Worm (Caenorhabditis elegans) whole organism, L1 larva: ENCODE data around the gene F02C12.1.

Source experiments
- C16A3.4 ChIP-seq: fragments of 150-350 bp; optimal IDR thresholded peaks from 2 replicates; lab custom pipeline; 2014; ENCODE audit warnings: missing biosample characterization, missing genetic modification characterization
- C34B4.2 ChIP-seq: sonication (generic microtip); optimal IDR thresholded peaks from 2 replicates; lab custom pipeline; 2017; ENCODE audit warnings: mild to moderate bottlenecking, missing genetic modification characterization, missing compliant biosample characterization
- F16B12.6 ChIP-seq: fragments of 150-350 bp; optimal IDR thresholded peaks from 2 replicates; lab custom pipeline; 2014; ENCODE audit warnings: missing biosample characterization, missing genetic modification characterization
- Y116A8C.19 ChIP-seq: sonication (generic microtip); optimal IDR thresholded peaks from 2 replicates; lab custom pipeline; 2016; ENCODE audit warnings: missing compliant biosample characterization, missing genetic modification characterization, borderline replicate concordance
- ama-1 ChIP-seq: fragments of 150-350 bp; optimal IDR thresholded peaks from 2 replicates; lab custom pipeline; 2014
- blmp-1 ChIP-seq: fragments of 150-350 bp; optimal IDR thresholded peaks from 2 replicates; lab custom pipeline; 2014; ENCODE audit warnings: missing biosample characterization, missing genetic modification characterization
- ces-1 ChIP-seq: fragments of 150-350 bp; optimal IDR thresholded peaks from 2 replicates; lab custom pipeline; 2014; ENCODE audit warnings: missing biosample characterization, missing genetic modification reagents, missing genetic modification characterization
- dsc-1 ChIP-seq: sonication (generic microtip); optimal IDR thresholded peaks from 2 replicates; lab custom pipeline; 2016; ENCODE audit warnings: mild to moderate bottlenecking, missing genetic modification characterization, missing compliant biosample characterization
- efl-1 ChIP-seq, 4 experiments: fragments of 150-350 bp; optimal IDR thresholded peaks in 3 of 4; peaks in 1 of 4; 1 replicate in 1 of 4; 2 replicates in 3 of 4; lab custom pipeline; 2014; ENCODE audit warnings: missing biosample characterization in 2 of 4, missing genetic modification characterization in 2 of 4, missing genetic modification reagents in 2 of 4
- efl-3 ChIP-seq: fragments of 200-800 bp; sonication (Bioruptor generic); optimal IDR thresholded peaks from 2 replicates; lab custom pipeline; 2018; ENCODE audit warnings: mild to moderate bottlenecking, missing genetic modification characterization, missing compliant biosample characterization
- egl-27 ChIP-seq, 2 experiments: fragments of 150-350 bp in 1 of 2; sonication (generic microtip); optimal IDR thresholded peaks; 3 replicates each; lab custom pipeline; 2017 to 2018; ENCODE audit warnings: missing biosample characterization in 2 of 2, missing genetic modification characterization in 2 of 2, missing genetic modification reagents in 2 of 2
- elt-2 ChIP-seq: sonication (generic microtip); optimal IDR thresholded peaks from 2 replicates; lab custom pipeline; 2016; ENCODE audit warnings: missing genetic modification characterization, mild to moderate bottlenecking, inconsistent platforms, missing compliant biosample characterization, missing genetic modification reagents
- elt-3 ChIP-seq, 6 experiments: fragments of 150-350 bp in 1 of 6; sonication (generic microtip); optimal IDR thresholded peaks; 2 replicates each; lab custom pipeline; 2017 to 2018; ENCODE audit warnings: missing biosample characterization in 6 of 6, missing genetic modification characterization in 6 of 6, inconsistent platforms in 1 of 6
- fkh-4 ChIP-seq: sonication (generic microtip); optimal IDR thresholded peaks from 2 replicates; lab custom pipeline; 2016; ENCODE audit warnings: missing compliant biosample characterization, missing genetic modification characterization, borderline replicate concordance
- fos-1 ChIP-seq: fragments of 150-350 bp; optimal IDR thresholded peaks from 2 replicates; lab custom pipeline; 2014; ENCODE audit warnings: missing biosample characterization, missing genetic modification characterization
- hlh-17 ChIP-seq: fragments of 200-800 bp; sonication (Bioruptor generic); optimal IDR thresholded peaks from 2 replicates; lab custom pipeline; 2018; ENCODE audit warnings: missing genetic modification characterization, mild to moderate bottlenecking, missing compliant biosample characterization, moderate library complexity, borderline replicate concordance
- hlh-4 ChIP-seq: sonication (generic microtip); optimal IDR thresholded peaks from 2 replicates; lab custom pipeline; 2016; ENCODE audit warnings: mild to moderate bottlenecking, missing genetic modification characterization, missing compliant biosample characterization
- hpl-2 ChIP-seq: fragments of 150-350 bp; optimal IDR thresholded peaks from 2 replicates; lab custom pipeline; 2014; ENCODE audit warnings: missing biosample characterization, missing genetic modification reagents, missing genetic modification characterization
- irx-1 ChIP-seq: sonication (generic microtip); optimal IDR thresholded peaks from 2 replicates; lab custom pipeline; 2016; ENCODE audit warnings: missing genetic modification characterization, missing compliant biosample characterization
- jun-1 ChIP-seq: fragments of 150-350 bp; optimal IDR thresholded peaks from 2 replicates; lab custom pipeline; 2014; ENCODE audit warnings: missing biosample characterization, missing genetic modification reagents, missing genetic modification characterization
- lin-13 ChIP-seq: fragments of 150-350 bp; optimal IDR thresholded peaks from 2 replicates; lab custom pipeline; 2014; ENCODE audit warnings: missing biosample characterization, missing genetic modification reagents, missing genetic modification characterization
- lin-14 ChIP-seq: fragments of 200-800 bp; sonication (Bioruptor generic); optimal IDR thresholded peaks from 2 replicates; lab custom pipeline; 2018; ENCODE audit warnings: mild to moderate bottlenecking, missing genetic modification characterization, moderate library complexity, missing compliant biosample characterization
- lin-35 ChIP-seq, 2 experiments: fragments of 150-350 bp; optimal IDR thresholded peaks; 2 replicates each; lab custom pipeline; 2014; ENCODE audit warnings: missing biosample characterization in 2 of 2, missing genetic modification characterization in 2 of 2, missing genetic modification reagents in 2 of 2
- lin-39 ChIP-seq: fragments of 150-350 bp; optimal IDR thresholded peaks from 2 replicates; lab custom pipeline; 2014; ENCODE audit warnings: missing biosample characterization, missing genetic modification reagents, missing genetic modification characterization
- lir-3 ChIP-seq: sonication (generic microtip); optimal IDR thresholded peaks from 2 replicates; lab custom pipeline; 2016; ENCODE audit warnings: mild to moderate bottlenecking, missing genetic modification characterization, moderate library complexity, missing compliant biosample characterization; ENCODE audit not compliant: poor library complexity
- mab-9 ChIP-seq: fragments of 200-800 bp; sonication (Bioruptor generic); IDR thresholded peaks from 2 replicates; pipeline ENCODE4 v1.3.6; 2022; ENCODE audit warnings: missing genetic modification reagents, missing genetic modification characterization, missing compliant biosample characterization
- mef-2 ChIP-seq: fragments of 150-350 bp; optimal IDR thresholded peaks from 2 replicates; lab custom pipeline; 2014; ENCODE audit warnings: missing biosample characterization, missing genetic modification characterization
- nhr-12 ChIP-seq: sonication (generic microtip); optimal IDR thresholded peaks from 2 replicates; lab custom pipeline; 2017; ENCODE audit warnings: missing biosample characterization, missing genetic modification characterization
- nhr-20 ChIP-seq: sonication (generic microtip); optimal IDR thresholded peaks from 2 replicates; lab custom pipeline; 2016; ENCODE audit warnings: mild to moderate bottlenecking, missing genetic modification characterization, missing compliant biosample characterization
- nhr-28 ChIP-seq: fragments of 150-350 bp; optimal IDR thresholded peaks from 2 replicates; lab custom pipeline; 2014; ENCODE audit warnings: missing biosample characterization, missing genetic modification characterization
- nhr-47 ChIP-seq: sonication (generic microtip); optimal IDR thresholded peaks from 2 replicates; lab custom pipeline; 2016; ENCODE audit warnings: mild to moderate bottlenecking, missing genetic modification characterization, moderate library complexity, missing compliant biosample characterization
- nhr-71 ChIP-seq: sonication (generic microtip); optimal IDR thresholded peaks from 2 replicates; lab custom pipeline; 2016; ENCODE audit warnings: mild to moderate bottlenecking, missing genetic modification characterization, moderate library complexity, missing compliant biosample characterization
- nhr-77 ChIP-seq: fragments of 150-350 bp; optimal IDR thresholded peaks from 2 replicates; lab custom pipeline; 2014; ENCODE audit warnings: missing biosample characterization, missing genetic modification characterization
- nhr-85 ChIP-seq: sonication (generic microtip); peaks from one replicate; lab custom pipeline; 2016; ENCODE audit warnings: missing genetic modification characterization, inconsistent platforms, missing compliant biosample characterization
- nhr-90 ChIP-seq: sonication (generic microtip); optimal IDR thresholded peaks from 2 replicates; lab custom pipeline; 2016; ENCODE audit warnings: mild to moderate bottlenecking, missing genetic modification characterization, missing compliant biosample characterization; ENCODE audit not compliant: poor library complexity
- pqm-1 ChIP-seq: sonication (generic microtip); optimal IDR thresholded peaks from 3 replicates; lab custom pipeline; 2017; ENCODE audit warnings: missing biosample characterization, missing genetic modification characterization
- snpc-4 ChIP-seq: fragments of 150-350 bp; optimal IDR thresholded peaks from 2 replicates; lab custom pipeline; 2014; ENCODE audit warnings: missing biosample characterization, missing genetic modification characterization
- sox-4 ChIP-seq: sonication (generic microtip); optimal IDR thresholded peaks from 2 replicates; lab custom pipeline; 2016; ENCODE audit warnings: missing genetic modification characterization, missing compliant biosample characterization
- sptf-1 ChIP-seq: fragments of 150-350 bp; optimal IDR thresholded peaks from 2 replicates; lab custom pipeline; 2014; ENCODE audit warnings: missing biosample characterization, missing genetic modification characterization
- sup-37 ChIP-seq: fragments of 200-800 bp; sonication (Bioruptor generic); optimal IDR thresholded peaks from 2 replicates; lab custom pipeline; 2018; ENCODE audit warnings: mild to moderate bottlenecking, missing genetic modification characterization, missing compliant biosample characterization
- swsn-7 ChIP-seq: sonication (generic microtip); optimal IDR thresholded peaks from 2 replicates; lab custom pipeline; 2016; ENCODE audit warnings: missing genetic modification characterization, missing compliant biosample characterization
- unc-130 ChIP-seq: fragments of 150-350 bp; optimal IDR thresholded peaks from 2 replicates; lab custom pipeline; 2017; ENCODE audit warnings: missing biosample characterization, missing genetic modification characterization, inconsistent platforms
- unc-30 ChIP-seq: sonication (generic microtip); optimal IDR thresholded peaks from 2 replicates; lab custom pipeline; 2017; ENCODE audit warnings: missing biosample characterization, missing genetic modification characterization
- unc-62 ChIP-seq: fragments of 150-350 bp; optimal IDR thresholded peaks from 2 replicates; lab custom pipeline; 2014; ENCODE audit warnings: missing biosample characterization, missing genetic modification reagents, missing genetic modification characterization
- unc-86 ChIP-seq: sonication (generic microtip); optimal IDR thresholded peaks from 2 replicates; lab custom pipeline; 2016; ENCODE audit warnings: missing genetic modification characterization, missing compliant biosample characterization
- vab-15 ChIP-seq: sonication (generic microtip); optimal IDR thresholded peaks from 2 replicates; lab custom pipeline; 2017; ENCODE audit warnings: missing genotype, mild to moderate bottlenecking, missing genetic modification characterization, missing compliant biosample characterization
- xbp-1 ChIP-seq: sonication (generic microtip); optimal IDR thresholded peaks from 2 replicates; lab custom pipeline; 2016; ENCODE audit warnings: missing genetic modification characterization, missing compliant biosample characterization
- zag-1 ChIP-seq: fragments of 150-350 bp; optimal IDR thresholded peaks from 2 replicates; lab custom pipeline; 2014; ENCODE audit warnings: missing biosample characterization, missing genetic modification characterization
- zip-4 ChIP-seq: fragments of 200-800 bp; sonication (Bioruptor generic); optimal IDR thresholded peaks from 2 replicates; lab custom pipeline; 2018; ENCODE audit warnings: mild to moderate bottlenecking, missing genetic modification characterization, moderate library complexity, missing compliant biosample characterization
- ztf-11 ChIP-seq, 2 experiments: sonication (generic microtip); optimal IDR thresholded peaks; 2 replicates each; lab custom pipeline; 2016 to 2017; ENCODE audit warnings: missing genetic modification characterization in 2 of 2, missing biosample characterization in 1 of 2, missing compliant biosample characterization in 1 of 2

Gene F02C12.1

DNA sequence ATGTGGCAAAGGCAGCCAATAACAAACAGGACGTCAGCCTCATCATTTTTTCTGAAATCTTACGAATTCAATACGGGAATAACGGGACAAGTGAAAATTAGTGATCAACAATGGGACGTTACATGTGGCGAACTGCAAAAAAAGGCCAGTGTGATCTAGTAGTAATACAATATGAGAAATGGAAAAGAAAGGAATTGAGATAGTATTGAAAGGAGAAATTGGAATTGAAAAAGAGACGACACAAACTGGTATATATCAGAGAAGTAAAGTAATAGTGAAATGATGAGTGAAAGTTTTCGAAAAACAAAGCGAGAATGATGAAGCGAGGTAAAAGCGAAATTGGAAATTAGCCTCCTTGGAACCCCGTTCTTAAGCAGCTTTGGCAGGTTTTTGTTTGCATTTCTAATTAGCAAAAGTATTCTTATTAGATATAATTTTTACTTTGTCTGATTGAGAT, 14.4 kb upstream of the F02C12.1 start, which contains the start of gene C49F8.3:
TSS of gene C49F8.3 (minus strand) at position 51 of the 457 bp plus-strand sequence.
- TF ChIP-seq blmp-1 (tag; lab: Kevin White, UChicago) (peak; percentile 87), hlh-4 (tag; lab: Kevin White, UChicago) (no peak), nhr-71 (tag; lab: Kevin White, UChicago) (peak; percentile 21), C34B4.2 (tag; lab: Kevin White, UChicago) (no peak), fos-1 (no peak), nhr-47 (tag; lab: Kevin White, UChicago) (no peak), ama-1 (no peak), elt-3 (tag; optimal IDR thresholded peaks at IDR 0.05; lab: Kevin White, UChicago) (peak in 1 of 6 experiments; percentile 1), jun-1 (tag; lab: Kevin White, UChicago) (no peak), nhr-28 (no peak), lin-14 (peak; percentile 20), unc-62 (no peak), unc-130 (no peak), nhr-90 (tag; lab: Kevin White, UChicago) (no peak), unc-86 (tag; lab: Kevin White, UChicago) (no peak), ztf-11 (tag; optimal IDR thresholded peaks at IDR 0.05; lab: Kevin White, UChicago) (no peak)

DNA sequence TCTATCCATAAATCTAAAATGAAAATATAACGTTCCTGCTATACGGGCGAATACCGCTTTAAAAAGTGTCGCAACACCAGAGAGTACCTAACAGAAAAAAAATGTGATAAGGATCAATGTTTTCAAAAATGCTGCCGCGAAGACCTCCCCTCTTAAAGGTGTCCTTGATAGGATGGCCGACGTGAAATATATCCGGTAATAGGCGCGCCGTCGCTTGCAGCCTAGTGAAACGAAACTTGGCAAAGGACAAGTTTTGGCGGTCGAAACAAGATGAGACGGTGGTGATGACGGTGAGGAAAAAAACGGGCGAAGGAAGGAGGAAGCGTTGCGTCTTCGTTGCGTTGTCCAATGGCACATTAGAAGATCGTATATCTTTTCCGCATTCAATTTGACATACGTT, 13.1 kb upstream of the F02C12.1 start:
- TF ChIP-seq mef-2 (tag; lab: Kevin White, UChicago): no peak
- no peak for TF ChIP-seq lin-39
- TF ChIP-seq elt-2 (tag; lab: Kevin White, UChicago): no peak
- TF ChIP-seq pqm-1: no peak
- no peak for TF ChIP-seq dsc-1 (tag; lab: Kevin White, UChicago)
- no peak for TF ChIP-seq mab-9
- no peak for TF ChIP-seq hpl-2 (GFP tag; lab: Kevin White, UChicago)
- TF ChIP-seq nhr-20 (tag; lab: Kevin White, UChicago): peak; percentile 43
- TF ChIP-seq lir-3 (tag; lab: Kevin White, UChicago): no peak
- TF ChIP-seq C16A3.4: no peak
- no peak for TF ChIP-seq egl-27 (tag; optimal IDR thresholded peaks at IDR 0.05; lab: Kevin White, UChicago)
- TF ChIP-seq hlh-17: no peak
- no peak for TF ChIP-seq sup-37 (GFP tag; lab: Kevin White, UChicago)
- TF ChIP-seq nhr-12 (tag; lab: Kevin White, UChicago): no peak
- TF ChIP-seq sptf-1: no peak
- TF ChIP-seq irx-1 (tag; lab: Kevin White, UChicago): no peak
- TF ChIP-seq nhr-85: peak; percentile 89
- no peak for TF ChIP-seq fkh-4 (tag; lab: Kevin White, UChicago)
- peak in 2 of 6 experiments; percentile 8 to 58 for TF ChIP-seq elt-3 (tag; optimal IDR thresholded peaks at IDR 0.05; lab: Kevin White, UChicago)
- no peak for TF ChIP-seq F16B12.6 (tag; lab: Kevin White, UChicago)
- TF ChIP-seq lin-35 (GFP tag; optimal IDR thresholded peaks at IDR 0.05; lab: Kevin White, UChicago): no peak
- no peak for TF ChIP-seq nhr-47 (tag; lab: Kevin White, UChicago)
- TF ChIP-seq jun-1 (tag; lab: Kevin White, UChicago): no peak
- no peak for TF ChIP-seq swsn-7 (tag; lab: Kevin White, UChicago)
- no peak for TF ChIP-seq nhr-77
- TF ChIP-seq sox-4 (tag; lab: Kevin White, UChicago): no peak
- TF ChIP-seq ces-1 (GFP tag; lab: Kevin White, UChicago): no peak
- no peak for TF ChIP-seq Y116A8C.19 (tag; lab: Kevin White, UChicago)
- TF ChIP-seq snpc-4 (tag; lab: Kevin White, UChicago): no peak
- TF ChIP-seq xbp-1: no peak
- TF ChIP-seq unc-86 (tag; lab: Kevin White, UChicago): no peak
- TF ChIP-seq zip-4 (GFP tag; lab: Kevin White, UChicago): no peak
- no peak for TF ChIP-seq efl-3
- TF ChIP-seq lin-13 (GFP tag; lab: Kevin White, UChicago): no peak
- TF ChIP-seq efl-1 (optimal IDR thresholded peaks at IDR 0.05; lab: Kevin White, UChicago): no peak
- TF ChIP-seq efl-1 (GFP tag; optimal IDR thresholded peaks at IDR 0.05 in 1 of 2; lab: Kevin White, UChicago): no peak
- TF ChIP-seq nhr-71 (tag; lab: Kevin White, UChicago): peak; percentile 22
- TF ChIP-seq vab-15 (tag; lab: Kevin White, UChicago): no peak
- no peak for TF ChIP-seq unc-30 (tag; lab: Kevin White, UChicago)
- TF ChIP-seq zag-1 (tag; lab: Kevin White, UChicago): no peak
- TF ChIP-seq nhr-90 (tag; lab: Kevin White, UChicago): no peak
